Worm (Caenorhabditis elegans) whole organism, L4 larva: Measurements from ENCODE around the gene set-17.

Experiments
- D1046.2 ChIP-seq: fragments of 200-800 bp; sonication (Bioruptor generic); IDR thresholded peaks from 2 replicates; pipeline ENCODE4 v1.3.6; 2022; ENCODE audit warnings: missing genetic modification characterization, missing compliant biosample characterization
- F37D6.2 ChIP-seq: sonication (generic microtip); optimal IDR thresholded peaks from 2 replicates; lab custom pipeline; 2016; ENCODE audit warnings: mild to moderate bottlenecking, missing genetic modification characterization, missing compliant biosample characterization
- R02D3.7 ChIP-seq: fragments of 150-350 bp; sonication (generic microtip); optimal IDR thresholded peaks from 3 replicates; lab custom pipeline; 2014; ENCODE audit warnings: missing biosample characterization, missing genetic modification characterization
- T20F7.1 ChIP-seq: fragments of 200-800 bp; sonication (Bioruptor generic); optimal IDR thresholded peaks from 2 replicates; lab custom pipeline; 2018; ENCODE audit warnings: mild to moderate bottlenecking, missing genetic modification characterization, missing compliant biosample characterization
- T26A8.4 ChIP-seq: fragments of 200-800 bp; sonication (Bioruptor generic); IDR thresholded peaks from 2 replicates; pipeline ENCODE4 v1.3.6; 2022; ENCODE audit warnings: missing genetic modification characterization, missing compliant biosample characterization
- Y105C5A.15 ChIP-seq: fragments of 200-800 bp; sonication (Bioruptor generic); IDR thresholded peaks from 2 replicates; pipeline ENCODE4 v1.3.6; 2022; ENCODE audit warnings: missing genetic modification characterization, missing compliant biosample characterization
- Y5F2A.4 ChIP-seq: fragments of 200-800 bp; sonication (Bioruptor generic); optimal IDR thresholded peaks from 2 replicates; lab custom pipeline; 2018; ENCODE audit warnings: mild to moderate bottlenecking, missing genetic modification characterization, missing compliant biosample characterization
- Y75B8A.6 ChIP-seq: fragments of 200-800 bp; sonication (Bioruptor generic); IDR thresholded peaks from 2 replicates; pipeline ENCODE4 v1.3.6; 2022; ENCODE audit warnings: missing genetic modification reagents, missing genetic modification characterization, missing compliant biosample characterization
- ZK337.2 ChIP-seq: fragments of 200-800 bp; sonication (Bioruptor generic); IDR thresholded peaks from 2 replicates; pipeline ENCODE4 v1.3.6; 2022; ENCODE audit warnings: missing genetic modification reagents, missing genetic modification characterization, missing compliant biosample characterization
- arid-1 ChIP-seq: fragments of 200-800 bp; sonication (Bioruptor generic); conservative IDR thresholded peaks from 2 replicates; pipeline ENCODE4 v1.3.6; 2022; ENCODE audit warnings: missing genetic modification reagents, missing genetic modification characterization, missing compliant biosample characterization
- ceh-32 ChIP-seq: sonication (generic microtip); optimal IDR thresholded peaks from 2 replicates; lab custom pipeline; 2016; ENCODE audit warnings: mild to moderate bottlenecking, missing genetic modification characterization, missing compliant biosample characterization; ENCODE audit not compliant: poor library complexity
- ceh-62 ChIP-seq: sonication (generic microtip); optimal IDR thresholded peaks from 2 replicates; lab custom pipeline; 2017; ENCODE audit warnings: missing biosample characterization, missing genetic modification characterization
- ceh-82 ChIP-seq: sonication (generic microtip); optimal IDR thresholded peaks from 2 replicates; lab custom pipeline; 2017; ENCODE audit warnings: missing biosample characterization, missing genetic modification characterization
- daf-16 ChIP-seq, 3 experiments: sonication (generic microtip); optimal IDR thresholded peaks; 2 replicates each; lab custom pipeline; 2016 to 2017; ENCODE audit warnings: missing genetic modification characterization in 3 of 3, missing genetic modification reagents in 3 of 3, mild to moderate bottlenecking in 2 of 3, missing compliant biosample characterization in 2 of 3, missing biosample characterization in 1 of 3, moderate library complexity in 1 of 3
- daf-19 ChIP-seq: fragments of 200-800 bp; sonication (Bioruptor generic); conservative IDR thresholded peaks from 2 replicates; pipeline ENCODE4 v1.3.6; 2022; ENCODE audit warnings: missing genetic modification characterization, missing compliant biosample characterization
- dmd-6 ChIP-seq: fragments of 200-800 bp; sonication (Bioruptor generic); IDR thresholded peaks from 2 replicates; pipeline ENCODE4 v1.3.6; 2022; ENCODE audit warnings: missing genetic modification reagents, missing genetic modification characterization, missing compliant biosample characterization
- dpl-1 ChIP-seq: fragments of 150-350 bp; optimal IDR thresholded peaks from 2 replicates; lab custom pipeline; 2014; ENCODE audit warnings: missing biosample characterization, missing genetic modification reagents, missing genetic modification characterization
- duxl-1 ChIP-seq: sonication (generic microtip); optimal IDR thresholded peaks from 2 replicates; lab custom pipeline; 2016; ENCODE audit warnings: mild to moderate bottlenecking, missing genetic modification characterization, moderate library complexity, missing compliant biosample characterization; ENCODE audit not compliant: poor library complexity
- fkh-10 ChIP-seq: fragments of 150-350 bp; optimal IDR thresholded peaks from 2 replicates; lab custom pipeline; 2014; ENCODE audit warnings: missing biosample characterization, missing genetic modification reagents, missing genetic modification characterization
- hlh-11 ChIP-seq: fragments of 200-800 bp; sonication (Bioruptor generic); optimal IDR thresholded peaks from 2 replicates; lab custom pipeline; 2018; ENCODE audit warnings: mild to moderate bottlenecking, missing genetic modification characterization, missing compliant biosample characterization
- hlh-30 ChIP-seq: sonication (generic microtip); optimal IDR thresholded peaks from 2 replicates; lab custom pipeline; 2017; ENCODE audit warnings: antibody characterized with exemption, mild to moderate bottlenecking, missing genetic modification characterization, missing compliant biosample characterization; ENCODE audit not compliant: insufficient read depth
- hmg-1.1 ChIP-seq: fragments of 200-800 bp; sonication (Bioruptor generic); IDR thresholded peaks from 2 replicates; pipeline ENCODE4 v1.3.6; 2022; ENCODE audit warnings: missing genetic modification reagents, missing genetic modification characterization, missing compliant biosample characterization
- jun-1 ChIP-seq: fragments of 150-350 bp; optimal IDR thresholded peaks from 2 replicates; lab custom pipeline; 2014; ENCODE audit warnings: missing biosample characterization, missing genetic modification reagents, missing genetic modification characterization
- lin-15B ChIP-seq: fragments of 150-350 bp; sonication (generic microtip); optimal IDR thresholded peaks from 3 replicates; lab custom pipeline; 2014; ENCODE audit warnings: missing biosample characterization, missing genetic modification characterization
- lin-29 ChIP-seq: fragments of 200-800 bp; sonication (Bioruptor generic); IDR thresholded peaks from 2 replicates; pipeline ENCODE4 v1.3.6; 2022; ENCODE audit warnings: missing genetic modification reagents, missing genetic modification characterization, missing compliant biosample characterization
- lin-38 ChIP-seq: fragments of 200-800 bp; sonication (Bioruptor generic); IDR thresholded peaks from 2 replicates; pipeline ENCODE4 v1.3.6; 2022; ENCODE audit warnings: missing genetic modification reagents, missing genetic modification characterization, missing compliant biosample characterization
- lsy-2 ChIP-seq, 2 experiments: fragments of 150-350 bp in 1 of 2; sonication (generic microtip) in 1 of 2; optimal IDR thresholded peaks; 2 replicates each; lab custom pipeline; 2014 to 2017; ENCODE audit warnings: missing biosample characterization in 2 of 2, missing genetic modification characterization in 2 of 2
- madf-9 ChIP-seq: fragments of 200-800 bp; sonication (Bioruptor generic); conservative IDR thresholded peaks from 2 replicates; pipeline ENCODE4 v1.3.6; 2022; ENCODE audit warnings: missing genetic modification reagents, missing genetic modification characterization, missing compliant biosample characterization
- mdl-1 ChIP-seq, 2 experiments: fragments of 150-350 bp in 1 of 2; sonication (generic microtip) in 1 of 2; optimal IDR thresholded peaks; 2 replicates each; lab custom pipeline; 2014 to 2017; ENCODE audit warnings: missing biosample characterization in 2 of 2, missing genetic modification characterization in 2 of 2
- mdt-29 ChIP-seq: fragments of 200-800 bp; sonication (Bioruptor generic); IDR thresholded peaks from 2 replicates; pipeline ENCODE4 v1.3.6; 2022; ENCODE audit warnings: missing genetic modification reagents, missing genetic modification characterization, missing compliant biosample characterization
- mep-1 ChIP-seq: fragments of 150-350 bp; sonication (generic microtip); optimal IDR thresholded peaks from 3 replicates; lab custom pipeline; 2014; ENCODE audit warnings: missing biosample characterization, missing genetic modification characterization
- nhr-102 ChIP-seq: sonication (generic microtip); optimal IDR thresholded peaks from 2 replicates; lab custom pipeline; 2016; ENCODE audit warnings: mild to moderate bottlenecking, missing genetic modification characterization, moderate library complexity, missing compliant biosample characterization
- nhr-25 ChIP-seq: sonication (generic microtip); optimal IDR thresholded peaks from 2 replicates; lab custom pipeline; 2017; ENCODE audit warnings: missing genetic modification characterization, mild to moderate bottlenecking, missing compliant biosample characterization, antibody characterized with exemption, moderate library complexity, borderline replicate concordance; ENCODE audit not compliant: insufficient read depth
- nhr-6 ChIP-seq: fragments of 150-350 bp; optimal IDR thresholded peaks from 2 replicates; lab custom pipeline; 2014; ENCODE audit warnings: missing biosample characterization, missing genetic modification characterization
- saeg-2 ChIP-seq: fragments of 200-800 bp; sonication (Bioruptor generic); IDR thresholded peaks from 2 replicates; pipeline ENCODE4 v1.3.6; 2022; ENCODE audit warnings: missing genetic modification reagents, missing genetic modification characterization, missing compliant biosample characterization
- sdz-12 ChIP-seq: fragments of 200-800 bp; sonication (Bioruptor generic); optimal IDR thresholded peaks from 2 replicates; lab custom pipeline; 2018; ENCODE audit warnings: mild to moderate bottlenecking, missing genetic modification characterization, missing compliant biosample characterization
- spr-3 ChIP-seq: fragments of 200-800 bp; sonication (Bioruptor generic); optimal IDR thresholded peaks from 2 replicates; lab custom pipeline; 2018; ENCODE audit warnings: mild to moderate bottlenecking, missing genetic modification characterization, missing compliant biosample characterization
- unc-39 ChIP-seq: sonication (generic microtip); optimal IDR thresholded peaks from 2 replicates; lab custom pipeline; 2017; ENCODE audit warnings: missing biosample characterization, missing genetic modification characterization
- zag-1 ChIP-seq: fragments of 150-350 bp; optimal IDR thresholded peaks from 2 replicates; lab custom pipeline; 2014; ENCODE audit warnings: missing biosample characterization, missing genetic modification characterization
- zfp-2 ChIP-seq: sonication (generic microtip); optimal IDR thresholded peaks from 2 replicates; lab custom pipeline; 2016; ENCODE audit warnings: mild to moderate bottlenecking, missing genetic modification characterization, missing compliant biosample characterization
- ztf-7 ChIP-seq: fragments of 150-350 bp; optimal IDR thresholded peaks from 2 replicates; lab custom pipeline; 2014; ENCODE audit warnings: missing biosample characterization, missing genetic modification characterization

Gene set-17

DNA sequence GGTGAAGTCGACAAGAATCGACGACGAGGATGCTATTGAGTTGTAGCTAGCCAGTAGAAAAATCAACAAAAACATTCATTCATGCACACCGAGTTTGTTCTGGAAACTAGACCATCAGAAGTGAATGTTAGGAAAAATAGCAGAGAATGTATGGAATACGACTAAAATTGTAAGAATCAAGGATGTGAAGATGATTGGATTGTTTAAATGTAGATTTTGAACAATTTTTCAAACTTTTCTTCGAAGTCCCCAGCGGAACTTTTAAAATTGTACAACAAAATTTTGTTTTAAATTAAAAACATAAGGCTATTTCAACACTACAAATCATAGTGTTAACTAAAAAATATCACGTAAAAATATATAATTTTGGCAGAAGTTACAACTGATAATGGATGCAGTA is 42.4 kb upstream of the set-17 start, which contains the start of gene C18E9.7:
C18E9.7 (minus strand) TSS at position 101 of the 400 bp plus-strand sequence.
- TF ChIP-seq dmd-6 (GFP tag; lab: Robert Waterston, UW) (no peak), Y75B8A.6 (GFP tag; lab: Robert Waterston, UW) (no peak), saeg-2 (GFP tag; lab: Robert Waterston, UW) (no peak), ceh-82 (tag; lab: Kevin White, UChicago) (no peak), ceh-62 (tag; lab: Kevin White, UChicago) (no peak), zfp-2 (tag; lab: Kevin White, UChicago) (no peak), lsy-2 (tag; optimal IDR thresholded peaks at IDR 0.05; lab: Kevin White, UChicago) (no peak), Y5F2A.4 (GFP tag; lab: Kevin White, UChicago) (no peak), zag-1 (no peak), lin-15B (tag; lab: Kevin White, UChicago) (no peak), R02D3.7 (tag; lab: Kevin White, UChicago) (no peak)

- TF ChIP-seq arid-1 (GFP tag; lab: Robert Waterston, UW) (no peak), T20F7.1 (GFP tag; lab: Kevin White, UChicago) (peak; percentile 94), dpl-1 (GFP tag; lab: Kevin White, UChicago) (peak; percentile 44)
These were observed 33.3 kb upstream of the set-17 start, which contains the start of gene tomm-40 for ce11 chrII:8973516-8974043. TSS of gene tomm-40 (minus strand) at chrII:8973566.

- TF ChIP-seq ZK337.2 (GFP tag; lab: Robert Waterston, UW): no peak
- TF ChIP-seq nhr-25 (tag; lab: Kevin White, UChicago): no peak
- peak; percentile 52 for TF ChIP-seq fkh-10 (GFP tag; lab: Kevin White, UChicago)
- no peak for TF ChIP-seq duxl-1 (tag; lab: Kevin White, UChicago)
- TF ChIP-seq D1046.2 (GFP tag; lab: Robert Waterston, UW): no peak
- no peak for TF ChIP-seq daf-19 (GFP tag; lab: Robert Waterston, UW)
- no peak for TF ChIP-seq ztf-7 (tag; lab: Kevin White, UChicago)
- TF ChIP-seq spr-3 (GFP tag; lab: Kevin White, UChicago): no peak
- TF ChIP-seq mdt-29 (GFP tag; lab: Robert Waterston, UW): no peak
- TF ChIP-seq madf-9 (GFP tag; lab: Robert Waterston, UW): 0 out of 2 replicates have a peak, but pooled peaks have one; percentile 14
- no peak for TF ChIP-seq lin-15B (tag; lab: Kevin White, UChicago)
- peak in 1 of 2 experiments; percentile 58 for TF ChIP-seq daf-16 (GFP tag; optimal IDR thresholded peaks at IDR 0.05; lab: Kevin White, UChicago)
- peak; percentile 11 for TF ChIP-seq daf-16 (tag; optimal IDR thresholded peaks at IDR 0.05; lab: Kevin White, UChicago)
- TF ChIP-seq zfp-2 (tag; lab: Kevin White, UChicago): no peak
- no peak for TF ChIP-seq lin-29 (GFP tag; lab: Robert Waterston, UW)
- TF ChIP-seq Y105C5A.15: no peak
- peak; percentile 65 for TF ChIP-seq F37D6.2 (tag; lab: Kevin White, UChicago)
- TF ChIP-seq lin-38 (GFP tag; lab: Robert Waterston, UW): peak; percentile 75
- peak; percentile 47 for TF ChIP-seq nhr-102 (tag; lab: Kevin White, UChicago)
- TF ChIP-seq hlh-30 (tag; lab: Kevin White, UChicago): peak; percentile 75
- TF ChIP-seq mdl-1 (tag; optimal IDR thresholded peaks at IDR 0.05; lab: Kevin White, UChicago): peak in 1 of 2 experiments; percentile 57
- no peak for TF ChIP-seq jun-1 (tag; lab: Kevin White, UChicago)
- peak; percentile 70 for TF ChIP-seq hmg-1.1 (GFP tag; lab: Robert Waterston, UW)
- TF ChIP-seq ceh-82 (tag; lab: Kevin White, UChicago): no peak
- no peak for TF ChIP-seq ceh-32 (tag; lab: Kevin White, UChicago)
- TF ChIP-seq T26A8.4 (GFP tag; lab: Robert Waterston, UW): peak; percentile 61; the same call in 1 of the 2 replicates
- no peak for TF ChIP-seq sdz-12 (GFP tag; lab: Kevin White, UChicago)
- TF ChIP-seq hlh-11 (tag; lab: Kevin White, UChicago): peak; percentile 48
- TF ChIP-seq nhr-6 (tag; lab: Kevin White, UChicago): peak; percentile 46
- TF ChIP-seq arid-1 (GFP tag; lab: Robert Waterston, UW): peak; percentile 56; the same call in 1 of the 2 replicates
- no peak for TF ChIP-seq Y5F2A.4 (GFP tag; lab: Kevin White, UChicago)
- TF ChIP-seq lsy-2 (tag; optimal IDR thresholded peaks at IDR 0.05; lab: Kevin White, UChicago): peak; percentile 9 to 92
- TF ChIP-seq unc-39 (tag; lab: Kevin White, UChicago): no peak
- TF ChIP-seq mep-1 (tag; lab: Kevin White, UChicago): peak; percentile 82
These were observed 29.2 kb upstream of the set-17 start, which contains the start of the genes szy-20 and C18E9.5 for ce11 chrII:8969251-8970183. TSS of gene szy-20 (minus strand) at chrII:8969333. TSS of gene C18E9.5 (plus strand) at chrII:8969980.
